Worm (Caenorhabditis elegans) whole organism, mixed stage, embryonic: ENCODE measurements around the gene smg-8.
A peak's percentile ranks its signal among the peaks of the same experiment; 100 is the strongest.

ENCODE experiments used
- M03D4.4 ChIP-seq: sonication (generic microtip); optimal IDR thresholded peaks from 2 replicates; lab custom pipeline; 2017; ENCODE audit warnings: mild to moderate bottlenecking, missing genetic modification characterization, missing compliant biosample characterization
- blmp-1 ChIP-seq: fragments of 150-350 bp; optimal IDR thresholded peaks from 2 replicates; lab custom pipeline; 2014; ENCODE audit warnings: missing biosample characterization, missing genetic modification characterization
- ceh-39 ChIP-seq: fragments of 150-350 bp; optimal IDR thresholded peaks from 2 replicates; lab custom pipeline; 2014; ENCODE audit warnings: missing biosample characterization, missing genetic modification characterization
- ceh-43 ChIP-seq: fragments of 200-800 bp; sonication (Bioruptor generic); optimal IDR thresholded peaks from 2 replicates; lab custom pipeline; 2018; ENCODE audit warnings: mild to moderate bottlenecking, missing genetic modification characterization, moderate library complexity, missing compliant biosample characterization
- ceh-83 ChIP-seq: fragments of 200-800 bp; sonication (Bioruptor generic); optimal IDR thresholded peaks from 2 replicates; lab custom pipeline; 2018; ENCODE audit warnings: mild to moderate bottlenecking, missing genetic modification characterization, missing compliant biosample characterization
- ces-1 ChIP-seq: fragments of 150-350 bp; optimal IDR thresholded peaks from 2 replicates; lab custom pipeline; 2014; ENCODE audit warnings: missing biosample characterization, missing genetic modification reagents, missing genetic modification characterization
- cnd-1 ChIP-seq: fragments of 200-800 bp; sonication (Bioruptor generic); optimal IDR thresholded peaks from 2 replicates; lab custom pipeline; 2018; ENCODE audit warnings: mild to moderate bottlenecking, missing genetic modification characterization, missing compliant biosample characterization
- drap-1 ChIP-seq: fragments of 200-800 bp; sonication (Bioruptor generic); optimal IDR thresholded peaks from 3 replicates; lab custom pipeline; 2018; ENCODE audit warnings: mild to moderate bottlenecking, missing genetic modification characterization, missing compliant biosample characterization
- elt-1 ChIP-seq: sonication (generic microtip); optimal IDR thresholded peaks from 2 replicates; lab custom pipeline; 2017; ENCODE audit warnings: missing genetic modification characterization, mild to moderate bottlenecking, missing compliant biosample characterization, antibody characterized with exemption, moderate library complexity, borderline replicate concordance; ENCODE audit not compliant: insufficient read depth
- elt-3 ChIP-seq: fragments of 150-350 bp; optimal IDR thresholded peaks from 2 replicates; lab custom pipeline; 2014; ENCODE audit warnings: missing biosample characterization, missing genetic modification characterization
- flh-1 ChIP-seq: fragments of 200-800 bp; sonication (Bioruptor generic); optimal IDR thresholded peaks from 2 replicates; lab custom pipeline; 2018; ENCODE audit warnings: mild to moderate bottlenecking, missing genetic modification characterization, moderate library complexity, missing compliant biosample characterization
- lin-13 ChIP-seq: fragments of 150-350 bp; optimal IDR thresholded peaks from 2 replicates; lab custom pipeline; 2014; ENCODE audit warnings: missing biosample characterization, missing genetic modification characterization
- lin-32 ChIP-seq: fragments of 200-800 bp; sonication (Bioruptor generic); optimal IDR thresholded peaks from 2 replicates; lab custom pipeline; 2018; ENCODE audit warnings: mild to moderate bottlenecking, missing genetic modification characterization, missing compliant biosample characterization
- lsy-2 ChIP-seq: fragments of 150-350 bp; optimal IDR thresholded peaks from 2 replicates; lab custom pipeline; 2014; ENCODE audit warnings: missing biosample characterization, missing genetic modification characterization
- mab-5 ChIP-seq: fragments of 150-350 bp; optimal IDR thresholded peaks from 2 replicates; lab custom pipeline; 2014; ENCODE audit warnings: missing biosample characterization, missing genetic modification characterization
- mep-1 ChIP-seq: fragments of 150-350 bp; optimal IDR thresholded peaks from 2 replicates; lab custom pipeline; 2017; ENCODE audit warnings: missing biosample characterization, missing genetic modification reagents, missing genetic modification characterization, inconsistent platforms
- mls-2 ChIP-seq: sonication (generic microtip); optimal IDR thresholded peaks from 2 replicates; lab custom pipeline; 2016; ENCODE audit warnings: mild to moderate bottlenecking, missing genetic modification characterization, moderate library complexity, missing compliant biosample characterization
- nhr-12 ChIP-seq: fragments of 150-350 bp; optimal IDR thresholded peaks from 2 replicates; lab custom pipeline; 2014; ENCODE audit warnings: missing biosample characterization, missing genetic modification characterization
- nhr-2 ChIP-seq: fragments of 150-350 bp; optimal IDR thresholded peaks from 2 replicates; lab custom pipeline; 2014; ENCODE audit warnings: missing biosample characterization, missing genetic modification characterization
- nhr-237 ChIP-seq: fragments of 150-350 bp; optimal IDR thresholded peaks from 2 replicates; lab custom pipeline; 2014; ENCODE audit warnings: missing biosample characterization, missing genetic modification characterization
- nhr-28 ChIP-seq: fragments of 150-350 bp; optimal IDR thresholded peaks from 2 replicates; lab custom pipeline; 2014; ENCODE audit warnings: missing biosample characterization, missing genetic modification characterization
- pha-4 ChIP-seq: fragments of 150-350 bp; optimal IDR thresholded peaks from 2 replicates; lab custom pipeline; 2018; ENCODE audit warnings: missing biosample characterization, missing genetic modification reagents, missing genetic modification characterization
- sem-2 ChIP-seq: fragments of 200-800 bp; sonication (Bioruptor generic); optimal IDR thresholded peaks from 2 replicates; lab custom pipeline; 2018; ENCODE audit warnings: mild to moderate bottlenecking, missing genetic modification characterization, missing compliant biosample characterization
- snpc-4 ChIP-seq: fragments of 150-350 bp; optimal IDR thresholded peaks from 2 replicates; lab custom pipeline; 2014; ENCODE audit warnings: missing biosample characterization, missing genetic modification characterization
- sptf-1 ChIP-seq: sonication (generic microtip); optimal IDR thresholded peaks from 2 replicates; lab custom pipeline; 2017; ENCODE audit warnings: mild to moderate bottlenecking, missing genetic modification characterization, moderate library complexity, missing compliant biosample characterization
- tbx-8 ChIP-seq: fragments of 200-800 bp; sonication (Bioruptor generic); optimal IDR thresholded peaks from 2 replicates; lab custom pipeline; 2018; ENCODE audit warnings: mild to moderate bottlenecking, missing genetic modification characterization, moderate library complexity, missing compliant biosample characterization
- unc-120 ChIP-seq: sonication (generic microtip); optimal IDR thresholded peaks from 2 replicates; lab custom pipeline; 2017; ENCODE audit warnings: missing genetic modification characterization, missing compliant biosample characterization; ENCODE audit not compliant: poor library complexity, severe bottlenecking
- unc-39 ChIP-seq: fragments of 150-350 bp; optimal IDR thresholded peaks from 2 replicates; lab custom pipeline; 2014; ENCODE audit warnings: missing biosample characterization, missing genetic modification characterization
- unc-62 ChIP-seq: fragments of 150-350 bp; optimal IDR thresholded peaks from 2 replicates; lab custom pipeline; 2014; ENCODE audit warnings: missing biosample characterization, missing genetic modification reagents, missing genetic modification characterization
- ztf-11 ChIP-seq: fragments of 150-350 bp; optimal IDR thresholded peaks from 2 replicates; lab custom pipeline; 2014; ENCODE audit warnings: missing biosample characterization, missing genetic modification characterization

The smg-8 gene

DNA sequence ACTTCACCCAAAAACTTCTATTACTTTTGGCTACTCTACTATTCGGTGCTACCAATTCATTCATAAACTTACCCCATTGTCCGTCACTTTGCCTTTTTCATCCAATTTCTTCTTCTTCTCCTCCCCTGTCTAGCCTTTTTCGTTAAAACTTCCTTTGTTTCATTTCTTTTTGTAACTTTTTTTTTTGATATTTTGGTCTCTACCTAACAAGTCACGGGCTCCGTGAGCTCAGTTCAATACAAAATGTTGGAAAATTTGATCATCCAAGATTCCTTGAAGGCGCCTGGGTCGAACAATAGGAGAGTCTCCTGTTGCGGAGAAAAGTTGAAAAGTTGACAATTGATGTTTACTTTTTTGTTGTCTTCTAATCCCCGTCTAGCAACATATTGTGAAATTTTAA, 10.7 kb downstream of the smg-8 start:
- no peak for TF ChIP-seq nhr-2
- no peak for TF ChIP-seq pha-4
- no peak for TF ChIP-seq unc-39 (tag; lab: Kevin White, UChicago)
- TF ChIP-seq mab-5 (tag; lab: Kevin White, UChicago), result no peak
- no peak for TF ChIP-seq lin-32 (GFP tag; lab: Kevin White, UChicago)
- TF ChIP-seq ceh-39 (tag; lab: Kevin White, UChicago), result no peak
- TF ChIP-seq nhr-28 (tag; lab: Kevin White, UChicago), result no peak

DNA sequence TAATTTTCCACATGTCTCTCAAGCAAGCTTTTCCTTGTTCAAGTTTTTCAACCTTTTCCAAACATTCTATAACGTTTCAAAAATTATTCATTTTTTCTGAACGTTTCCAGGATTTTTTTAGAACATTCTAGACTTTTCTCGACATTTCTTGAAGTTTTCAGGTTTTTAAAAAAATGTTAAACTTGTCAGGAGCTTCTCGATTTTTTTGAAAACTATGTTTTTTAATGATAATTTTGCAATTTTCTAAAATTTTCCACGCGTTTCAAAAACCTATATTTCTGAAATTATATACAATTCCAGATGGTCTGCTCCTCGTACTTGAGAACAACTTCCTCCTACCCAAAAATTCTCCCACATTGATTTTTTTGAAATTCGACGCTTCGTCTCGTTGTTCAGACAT, 14.1 kb downstream of the smg-8 start, which contains the start of gene dmsr-6:
dmsr-6 (plus strand) TSS at position 301 of the 400 bp plus-strand sequence.
- TF ChIP-seq blmp-1 (tag; lab: Kevin White, UChicago), result no peak
- TF ChIP-seq unc-62 (GFP tag; lab: Kevin White, UChicago), result no peak
- no peak for TF ChIP-seq ztf-11 (tag; lab: Kevin White, UChicago)
- TF ChIP-seq elt-1 (tag; lab: Kevin White, UChicago), result no peak
- no peak for TF ChIP-seq lin-13 (tag; lab: Kevin White, UChicago)
- TF ChIP-seq sptf-1, result no peak
- no peak for TF ChIP-seq ces-1 (GFP tag; lab: Kevin White, UChicago)
- no peak for TF ChIP-seq flh-1
- TF ChIP-seq elt-3 (tag; lab: Kevin White, UChicago), result no peak
- TF ChIP-seq ceh-43 (GFP tag; lab: Kevin White, UChicago), result no peak
- TF ChIP-seq nhr-237 (tag; lab: Kevin White, UChicago), result no peak
- no peak for TF ChIP-seq cnd-1 (tag; lab: Kevin White, UChicago)
- TF ChIP-seq unc-120, result no peak
- TF ChIP-seq drap-1 (GFP tag; lab: Kevin White, UChicago), result no peak

DNA sequence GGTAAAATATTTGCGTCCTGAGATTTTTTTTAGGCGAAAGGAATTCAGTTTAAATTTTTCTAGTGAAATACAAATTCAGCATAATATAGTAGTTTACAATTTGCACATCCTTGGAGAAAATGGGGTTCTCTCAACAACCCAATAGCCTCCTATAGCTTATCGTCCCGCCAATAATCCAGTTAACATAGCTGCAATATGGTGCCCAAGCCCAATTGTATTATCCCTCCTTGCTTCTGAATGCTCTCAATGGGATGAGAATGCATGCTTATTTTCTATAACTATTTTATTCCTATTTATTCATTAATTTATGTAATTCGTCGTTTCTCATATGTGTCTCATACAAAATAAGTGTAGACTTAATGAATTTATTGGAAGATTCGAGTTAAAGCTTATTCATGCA, 28.8 kb downstream of the smg-8 start:
- no peak for TF ChIP-seq mep-1 (tag; lab: Kevin White, UChicago)
- TF ChIP-seq ces-1 (GFP tag; lab: Kevin White, UChicago), result peak; percentile 99
- TF ChIP-seq elt-3 (tag; lab: Kevin White, UChicago), result no peak

DNA sequence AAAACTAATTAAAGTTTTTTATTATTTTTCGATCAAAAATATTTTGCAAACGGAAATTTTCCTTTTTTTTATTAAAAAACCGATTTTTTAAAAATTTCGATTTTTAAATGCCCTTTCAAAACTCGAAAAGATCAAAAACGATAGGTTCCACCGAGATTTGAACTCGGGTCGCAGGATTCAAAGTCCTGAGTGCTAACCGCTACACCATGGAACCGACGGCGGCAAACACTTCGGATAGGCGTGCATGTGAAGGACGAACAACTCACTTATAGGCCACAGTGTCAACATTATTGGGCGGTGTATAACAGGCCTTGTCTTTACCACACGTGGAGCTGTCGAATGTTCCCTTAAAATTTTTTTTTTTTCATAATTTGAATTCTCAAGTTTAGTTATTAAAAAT, 33.5 kb downstream of the smg-8 start:
- TF ChIP-seq nhr-12 (tag; lab: Kevin White, UChicago) (no peak), ceh-83 (peak; percentile 18), sem-2 (no peak), flh-1 (no peak), ceh-43 (GFP tag; lab: Kevin White, UChicago) (no peak), M03D4.4 (peak; percentile 20), drap-1 (GFP tag; lab: Kevin White, UChicago) (peak; percentile 10), unc-39 (tag; lab: Kevin White, UChicago) (no peak), lin-32 (GFP tag; lab: Kevin White, UChicago) (no peak), pha-4 (no peak), tbx-8 (no peak), nhr-2 (peak; percentile 6), snpc-4 (no peak), lin-13 (tag; lab: Kevin White, UChicago) (no peak), nhr-28 (tag; lab: Kevin White, UChicago) (no peak), blmp-1 (tag; lab: Kevin White, UChicago) (no peak), ces-1 (GFP tag; lab: Kevin White, UChicago) (no peak), cnd-1 (tag; lab: Kevin White, UChicago) (peak; percentile 30), sptf-1 (no peak), lsy-2 (tag; lab: Kevin White, UChicago) (no peak), ztf-11 (tag; lab: Kevin White, UChicago) (no peak), elt-3 (tag; lab: Kevin White, UChicago) (no peak), mab-5 (tag; lab: Kevin White, UChicago) (no peak), mep-1 (tag; lab: Kevin White, UChicago) (no peak), nhr-237 (tag; lab: Kevin White, UChicago) (no peak)

DNA sequence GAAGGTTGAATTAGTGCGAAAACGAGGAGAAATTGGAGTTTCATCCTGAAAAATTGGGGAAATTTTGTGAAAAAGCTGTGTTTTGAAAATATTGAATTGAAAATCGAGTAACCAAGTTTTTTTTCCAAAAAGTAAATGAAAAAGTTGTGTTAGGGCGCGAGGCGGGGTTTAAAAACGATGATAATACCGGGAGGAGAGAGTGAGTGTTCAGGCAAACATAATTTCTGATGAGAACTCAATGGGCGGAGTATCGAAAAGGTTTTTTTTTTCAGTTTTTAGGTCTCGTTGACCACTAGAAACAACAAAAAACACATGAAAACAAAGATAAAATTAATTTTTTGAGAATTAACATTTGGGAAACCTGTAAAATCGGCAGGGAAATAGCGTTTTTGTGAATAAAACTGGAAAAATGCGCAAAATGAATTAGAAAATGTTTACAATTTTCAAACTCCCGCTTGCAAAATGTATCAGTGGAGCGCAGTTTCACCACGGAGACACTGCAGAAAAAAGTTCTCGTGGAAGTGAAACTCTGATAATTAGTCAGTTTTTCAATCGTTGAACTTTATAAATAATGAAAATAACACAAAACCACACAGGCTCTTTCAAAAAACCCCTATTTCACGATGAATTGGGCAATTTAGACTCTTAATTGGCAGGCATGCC, 38.5 kb downstream of the smg-8 start, which contains the start of gene C13B4.1:
C13B4.1 (minus strand) TSS at position 51 of the 663 bp plus-strand sequence.
- TF ChIP-seq mep-1 (tag; lab: Kevin White, UChicago) (peak; percentile 34), mls-2 (tag; lab: Kevin White, UChicago) (no peak)
